Worm (Caenorhabditis elegans) whole organism, L4 larva: Measurements from ENCODE around the gene ergi-2.

Experiments
- ceh-82 ChIP-seq: sonication (generic microtip); optimal IDR thresholded peaks from 2 replicates; lab custom pipeline; 2017; ENCODE audit warnings: missing biosample characterization, missing genetic modification characterization
- nhr-10 ChIP-seq: fragments of 150-350 bp; optimal IDR thresholded peaks from 2 replicates; lab custom pipeline; 2014; ENCODE audit warnings: missing biosample characterization, missing genetic modification characterization
- nhr-76 ChIP-seq: fragments of 150-350 bp; optimal IDR thresholded peaks from 2 replicates; lab custom pipeline; 2014; ENCODE audit warnings: missing biosample characterization, missing genetic modification characterization
- tag-97 ChIP-seq: fragments of 200-800 bp; sonication (Bioruptor generic); IDR thresholded peaks from 2 replicates; pipeline ENCODE4 v1.3.6; 2022; ENCODE audit warnings: missing genetic modification characterization, missing compliant biosample characterization
- ztf-11 ChIP-seq: fragments of 150-350 bp; optimal IDR thresholded peaks from 2 replicates; lab custom pipeline; 2014; ENCODE audit warnings: missing biosample characterization, missing genetic modification characterization

DNA sequence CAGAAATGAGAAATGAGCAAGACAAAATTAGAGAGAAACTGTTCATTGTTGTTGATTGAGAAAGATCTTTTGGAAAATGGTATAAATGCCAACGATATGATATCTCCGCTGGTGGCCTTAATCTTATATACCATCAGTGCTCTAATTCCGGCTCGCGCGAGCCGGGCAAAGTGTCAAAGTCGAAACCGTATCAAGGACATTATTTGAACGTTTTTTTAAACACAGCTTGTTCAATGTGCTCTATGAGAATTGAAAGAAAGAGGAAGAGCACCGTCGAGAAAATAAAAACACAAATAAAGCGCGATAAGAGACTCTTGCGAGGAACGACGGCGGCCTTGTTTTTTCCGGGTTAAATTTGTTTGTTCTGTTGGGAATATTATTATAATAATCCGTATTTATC lies 45.6 kb downstream of the ergi-2 start, which contains the start of gene idpp-3:
- no peak for TF ChIP-seq nhr-10 (tag; lab: Kevin White, UChicago)
- TF ChIP-seq tag-97 (GFP tag; lab: Robert Waterston, UW): no peak
- no peak for TF ChIP-seq ztf-11 (tag; lab: Kevin White, UChicago)
- TF ChIP-seq nhr-76 (tag; lab: Kevin White, UChicago): no peak
- TF ChIP-seq ceh-82 (tag; lab: Kevin White, UChicago): no peak
